Fruit fly (Drosophila melanogaster) whole organism, embryonic: ENCODE measurements around the gene CG14221.

Experiments
- Atf3 ChIP-seq: fragments of 200-800 bp; sonication (Bioruptor generic); optimal IDR thresholded peaks from 3 replicates; lab custom pipeline; 2016; ENCODE audit warnings: missing biosample characterization, missing genetic modification characterization
- BEAF-32 ChIP-seq: fragments of 200-800 bp; sonication (Bioruptor generic); optimal IDR thresholded peaks from 3 replicates; lab custom pipeline; 2017; ENCODE audit warnings: missing biosample characterization, missing genetic modification characterization, mild to moderate bottlenecking, moderate library complexity, missing genetic modification reagents
- Bdp1 ChIP-seq: fragments of 200-800 bp; sonication (Bioruptor generic); optimal IDR thresholded peaks from 3 replicates; lab custom pipeline; 2016; ENCODE audit warnings: missing biosample characterization, missing genetic modification characterization
- Bteb2 ChIP-seq: fragments of 200-800 bp; sonication (Bioruptor generic); optimal IDR thresholded peaks from 2 replicates; lab custom pipeline; 2016; ENCODE audit warnings: missing biosample characterization, missing genetic modification characterization
- CG10274 ChIP-seq: fragments of 200-800 bp; sonication (Bioruptor generic); optimal IDR thresholded peaks from 3 replicates; lab custom pipeline; 2017; ENCODE audit warnings: missing biosample characterization, mild to moderate bottlenecking, missing genetic modification characterization
- CG12104 ChIP-seq: fragments of 200-800 bp; sonication (Bioruptor generic); optimal IDR thresholded peaks from 3 replicates; lab custom pipeline; 2016; ENCODE audit warnings: missing biosample characterization, missing genetic modification characterization
- CG12155 ChIP-seq: fragments of 200-800 bp; sonication (Bioruptor generic); optimal IDR thresholded peaks from 3 replicates; lab custom pipeline; 2016; ENCODE audit warnings: missing biosample characterization, missing genetic modification characterization
- CG12769 ChIP-seq: fragments of 200-800 bp; sonication (Bioruptor generic); optimal IDR thresholded peaks from 2 replicates; lab custom pipeline; 2019; ENCODE audit warnings: missing biosample characterization, mild to moderate bottlenecking, missing genetic modification characterization, moderate library complexity
- CG13123 ChIP-seq: fragments of 200-800 bp; sonication (Bioruptor generic); optimal IDR thresholded peaks from 2 replicates; lab custom pipeline; 2016; ENCODE audit warnings: missing biosample characterization, missing genetic modification characterization
- CG13624 ChIP-seq: fragments of 200-800 bp; sonication (Bioruptor generic); optimal IDR thresholded peaks from 2 replicates; lab custom pipeline; 2016; ENCODE audit warnings: missing biosample characterization, missing genetic modification characterization
- CG15073 ChIP-seq: fragments of 200-800 bp; sonication (Bioruptor generic); optimal IDR thresholded peaks from 2 replicates; lab custom pipeline; 2016; ENCODE audit warnings: missing biosample characterization, missing genetic modification characterization
- CG15601 ChIP-seq: fragments of 200-800 bp; sonication (Bioruptor generic); optimal IDR thresholded peaks from 3 replicates; lab custom pipeline; 2019; ENCODE audit warnings: missing biosample characterization, mild to moderate bottlenecking, missing genetic modification characterization, moderate library complexity
- CG16813 ChIP-seq: fragments of 200-800 bp; sonication (Bioruptor generic); IDR thresholded peaks from 3 replicates; pipeline ENCODE4 v1.3.6; 2022; ENCODE audit warnings: missing biosample characterization, missing genetic modification characterization; ENCODE audit not compliant: partially characterized antibody
- CG17328 ChIP-seq: fragments of 200-800 bp; sonication (Bioruptor generic); IDR thresholded peaks from 2 replicates; pipeline ENCODE4 v1.3.6; 2022; ENCODE audit warnings: missing biosample characterization, missing genetic modification characterization
- CG2678 ChIP-seq: fragments of 200-800 bp; sonication (Bioruptor generic); optimal IDR thresholded peaks from 3 replicates; lab custom pipeline; 2019; ENCODE audit warnings: missing biosample characterization, mild to moderate bottlenecking, missing genetic modification characterization, moderate library complexity
- CG31224 ChIP-seq: fragments of 200-800 bp; sonication (Bioruptor generic); IDR thresholded peaks from 2 replicates; pipeline ENCODE4 v1.3.6; 2022; ENCODE audit warnings: missing biosample characterization, missing genetic modification characterization
- CG3163 ChIP-seq: fragments of 200-800 bp; sonication (Bioruptor generic); optimal IDR thresholded peaks from 3 replicates; lab custom pipeline; 2016; ENCODE audit warnings: missing biosample characterization, missing genetic modification characterization
- CG3407 ChIP-seq: fragments of 200-800 bp; sonication (Bioruptor generic); optimal IDR thresholded peaks from 2 replicates; lab custom pipeline; 2018; ENCODE audit warnings: missing biosample characterization, mild to moderate bottlenecking, missing genetic modification characterization
- CG3726 ChIP-seq: fragments of 200-800 bp; sonication (Bioruptor generic); IDR thresholded peaks from 3 replicates; pipeline ENCODE4, ENCODE4 v1.3.6; 2022; ENCODE audit warnings: missing biosample characterization, missing genetic modification characterization
- CG5953 ChIP-seq: fragments of 200-800 bp; sonication (Bioruptor generic); IDR thresholded peaks from 2 replicates; pipeline ENCODE4 v1.3.6; 2022; ENCODE audit warnings: missing biosample characterization, missing genetic modification characterization
- CG6791 ChIP-seq: fragments of 200-800 bp; sonication (Bioruptor generic); IDR thresholded peaks from 3 replicates; pipeline ENCODE4 v1.3.6; 2022; ENCODE audit warnings: missing biosample characterization, missing genetic modification characterization; ENCODE audit not compliant: partially characterized antibody
- CG7271 ChIP-seq: fragments of 200-800 bp; sonication (Bioruptor generic); optimal IDR thresholded peaks from 2 replicates; lab custom pipeline; 2018; ENCODE audit warnings: missing biosample characterization, mild to moderate bottlenecking, missing genetic modification characterization, moderate library complexity
- CG7928 ChIP-seq: fragments of 200-800 bp; sonication (Bioruptor generic); optimal IDR thresholded peaks from 2 replicates; lab custom pipeline; 2017; ENCODE audit warnings: missing biosample characterization, mild to moderate bottlenecking, missing genetic modification characterization
- E2f2 ChIP-seq: fragments of 200-800 bp; sonication (Bioruptor generic); IDR thresholded peaks from 2 replicates; pipeline ENCODE4 v1.3.6; 2022; ENCODE audit warnings: missing biosample characterization, missing genetic modification characterization
- Meics ChIP-seq: fragments of 200-800 bp; sonication (Bioruptor generic); optimal IDR thresholded peaks from 2 replicates; lab custom pipeline; 2017; ENCODE audit warnings: missing biosample characterization, mild to moderate bottlenecking, missing genetic modification characterization
- NfI ChIP-seq: fragments of 200-800 bp; sonication (Bioruptor generic); optimal IDR thresholded peaks from 3 replicates; lab custom pipeline; 2018; ENCODE audit warnings: missing biosample characterization, mild to moderate bottlenecking, missing genetic modification characterization, moderate library complexity
- Poxn ChIP-seq: fragments of 200-800 bp; sonication (Bioruptor generic); IDR thresholded peaks from 2 replicates; pipeline ENCODE4 v1.3.6; 2022; ENCODE audit warnings: missing biosample characterization, missing genetic modification characterization
- Rfx ChIP-seq: fragments of 200-800 bp; sonication (Bioruptor generic); IDR thresholded peaks from 2 replicates; pipeline ENCODE4 v1.3.6; 2022; ENCODE audit warnings: missing biosample characterization, missing genetic modification characterization
- Sry-β ChIP-seq: fragments of 200-800 bp; sonication (Bioruptor generic); optimal IDR thresholded peaks from 2 replicates; lab custom pipeline; 2018; ENCODE audit warnings: missing biosample characterization, mild to moderate bottlenecking, missing genetic modification characterization, moderate library complexity
- aop ChIP-seq: fragments of 200-800 bp; sonication (Bioruptor generic); IDR thresholded peaks from 2 replicates; pipeline ENCODE4 v1.3.6; 2022; ENCODE audit warnings: missing biosample characterization, missing genetic modification characterization
- ara ChIP-seq: fragments of 200-800 bp; sonication (Bioruptor generic); IDR thresholded peaks from 2 replicates; pipeline ENCODE4 v1.3.6; 2022; ENCODE audit warnings: missing biosample characterization, missing genetic modification characterization
- bowl ChIP-seq: fragments of 200-800 bp; sonication (Bioruptor generic); IDR thresholded peaks from 2 replicates; pipeline ENCODE4 v1.3.6; 2022; ENCODE audit warnings: missing biosample characterization, missing genetic modification characterization
- corto ChIP-seq: fragments of 200-800 bp; sonication (Bioruptor generic); optimal IDR thresholded peaks from 2 replicates; lab custom pipeline; 2016; ENCODE audit warnings: missing biosample characterization, mild to moderate bottlenecking, missing genetic modification characterization, moderate library complexity
- exex ChIP-seq: fragments of 200-800 bp; sonication (Bioruptor generic); optimal IDR thresholded peaks from 4 replicates; lab custom pipeline; 2018; ENCODE audit warnings: missing biosample characterization, mild to moderate bottlenecking, missing genetic modification characterization, moderate library complexity
- fd96Cb ChIP-seq: fragments of 200-800 bp; sonication (Bioruptor generic); optimal IDR thresholded peaks from 2 replicates; lab custom pipeline; 2018; ENCODE audit warnings: missing biosample characterization, mild to moderate bottlenecking, missing genetic modification characterization, moderate library complexity
- grn ChIP-seq: fragments of 200-800 bp; sonication (Bioruptor generic); optimal IDR thresholded peaks from 3 replicates; lab custom pipeline; 2017; ENCODE audit warnings: missing biosample characterization, missing genetic modification characterization
- hkb ChIP-seq, 2 experiments: fragments of 200-800 bp in 1 of 2; fragments of >200 bp in 1 of 2; sonication (Bioruptor generic) in 1 of 2; IDR thresholded peaks in 1 of 2; optimal IDR thresholded peaks in 1 of 2; 2 replicates each; pipeline versions ENCODE4 v1.3.6 to Lab custom; 2017 to 2022; ENCODE audit warnings: missing biosample characterization in 1 of 2, missing genetic modification characterization in 1 of 2
- inv ChIP-seq: fragments of 200-800 bp; sonication (Bioruptor generic); IDR thresholded peaks from 2 replicates; pipeline ENCODE4 v1.3.6; 2022; ENCODE audit warnings: missing biosample characterization, missing genetic modification characterization; ENCODE audit not compliant: partially characterized antibody
- mld ChIP-seq: fragments of 200-800 bp; sonication (Bioruptor generic); IDR thresholded peaks from 3 replicates; pipeline ENCODE4 v1.3.6; 2022; ENCODE audit warnings: missing biosample characterization, missing genetic modification characterization; ENCODE audit not compliant: partially characterized antibody
- nerfin-2 ChIP-seq: fragments of 200-800 bp; sonication (Bioruptor generic); IDR thresholded peaks from 2 replicates; pipeline ENCODE4 v1.3.6; 2022; ENCODE audit warnings: missing biosample characterization, missing genetic modification characterization; ENCODE audit not compliant: partially characterized antibody
- org-1 ChIP-seq: fragments of 200-800 bp; sonication (Bioruptor generic); optimal IDR thresholded peaks from 2 replicates; lab custom pipeline; 2017; ENCODE audit warnings: missing biosample characterization, missing genetic modification characterization
- pros ChIP-seq: fragments of 200-800 bp; sonication (Bioruptor generic); optimal IDR thresholded peaks from 3 replicates; lab custom pipeline; 2019; ENCODE audit warnings: missing biosample characterization, mild to moderate bottlenecking, missing genetic modification characterization, moderate library complexity
- salm ChIP-seq: fragments of 200-800 bp; sonication (Bioruptor generic); optimal IDR thresholded peaks from 2 replicates; lab custom pipeline; 2018; ENCODE audit warnings: missing biosample characterization, mild to moderate bottlenecking, missing genetic modification characterization
- sens ChIP-seq: fragments of 200-800 bp; sonication (Bioruptor generic); peaks from one replicate; lab custom pipeline; 2016; ENCODE audit warnings: missing biosample characterization, missing genetic modification characterization
- seq ChIP-seq: fragments of 200-800 bp; sonication (Bioruptor generic); IDR thresholded peaks from 2 replicates; pipeline ENCODE4 v1.3.6; 2022; ENCODE audit warnings: missing biosample characterization, missing genetic modification characterization
- so ChIP-seq: fragments of 200-800 bp; sonication (Bioruptor generic); IDR thresholded peaks from 3 replicates; pipeline ENCODE4 v1.3.6; 2022; ENCODE audit warnings: missing biosample characterization, missing genetic modification characterization
- stwl ChIP-seq: fragments of 200-800 bp; sonication (Bioruptor generic); optimal IDR thresholded peaks from 3 replicates; lab custom pipeline; 2018; ENCODE audit warnings: missing biosample characterization, mild to moderate bottlenecking, missing genetic modification characterization, moderate library complexity

The CG14221 gene

dm6 chrX:19611226-19611625 lies 9.8 kb downstream of the CG14221 start, which contains the start of the genes Shawn and Tyler:
Shawn (plus strand) TSS chrX:19611526.
Tyler (plus strand) TSS chrX:19611526.
- TF ChIP-seq sens, result peak; percentile 56
- no peak for TF ChIP-seq Bdp1 (GFP tag; lab: Kevin White, UChicago)
- 0 out of 2 replicates have a peak, but pooled peaks have one; percentile 17 for TF ChIP-seq ara

dm6 chrX:19608042-19608609 lies 12.9 kb downstream of the CG14221 start:
- no peak for TF ChIP-seq aop (GFP tag; lab: Robert Waterston, UW)
- no peak for TF ChIP-seq bowl (GFP tag; lab: Robert Waterston, UW)
- TF ChIP-seq CG17328 (GFP tag; lab: Robert Waterston, UW), result no peak
- peak; percentile 25 for TF ChIP-seq BEAF-32 (GFP tag; lab: Kevin White, UChicago)
- TF ChIP-seq corto, result no peak
- TF ChIP-seq CG12104, result no peak
- TF ChIP-seq exex (tag; lab: Kevin White, UChicago), result peak; percentile 62
- no peak for TF ChIP-seq Sry-β
- TF ChIP-seq CG2678 (tag; lab: Kevin White, UChicago), result peak; percentile 20
- TF ChIP-seq CG15601 (tag; lab: Kevin White, UChicago), result peak; percentile 56
- no peak for TF ChIP-seq fd96Cb (tag; lab: Kevin White, UChicago)
- no peak for TF ChIP-seq salm (tag; lab: Kevin White, UChicago)
- no peak for TF ChIP-seq Meics (GFP tag; lab: Kevin White, UChicago)
- TF ChIP-seq CG13624, result peak; percentile 31
- TF ChIP-seq CG5953 (GFP tag; lab: Robert Waterston, UW), result no peak
- no peak for TF ChIP-seq mld (GFP tag; lab: Robert Waterston, UW)
- no peak for TF ChIP-seq org-1 (GFP tag; lab: Kevin White, UChicago)
- TF ChIP-seq CG12155 (GFP tag; lab: Kevin White, UChicago), result no peak
- no peak for TF ChIP-seq Bteb2 (GFP tag; lab: Kevin White, UChicago)
- TF ChIP-seq NfI (GFP tag; lab: Kevin White, UChicago), result no peak
- TF ChIP-seq CG3407, result no peak
- peak; percentile 26 for TF ChIP-seq pros
- TF ChIP-seq CG13123 (GFP tag; lab: Kevin White, UChicago), result no peak
- peak; percentile 60 for TF ChIP-seq stwl (tag; lab: Kevin White, UChicago)
- no peak for TF ChIP-seq CG3163 (GFP tag; lab: Kevin White, UChicago)
- TF ChIP-seq Atf3 (GFP tag; lab: Kevin White, UChicago), result peak; percentile 32
- TF ChIP-seq CG16813 (GFP tag; lab: Robert Waterston, UW), result peak; percentile 55
- TF ChIP-seq inv (GFP tag; lab: Robert Waterston, UW), result 0 out of 2 replicates have a peak, but pooled peaks have one; percentile 17
- TF ChIP-seq hkb (optimal IDR thresholded peaks at IDR 0.05; lab: Kevin White, UChicago), result no peak
- no peak for TF ChIP-seq hkb (GFP tag; IDR thresholded peaks at IDR 0.05; lab: Robert Waterston, UW)
- TF ChIP-seq CG7928 (GFP tag; lab: Kevin White, UChicago), result no peak
- TF ChIP-seq CG15073, result no peak
- peak; percentile 80; the same call in 2 of the 3 replicates for TF ChIP-seq so
- TF ChIP-seq CG7271 (tag; lab: Kevin White, UChicago), result no peak
- no peak for TF ChIP-seq CG10274 (GFP tag; lab: Kevin White, UChicago)
- TF ChIP-seq seq (GFP tag; lab: Robert Waterston, UW), result no peak
- TF ChIP-seq CG6791 (GFP tag; lab: Robert Waterston, UW), result peak; percentile 72; the same call in 2 of the 3 replicates
- peak; percentile 43 for TF ChIP-seq grn (GFP tag; lab: Kevin White, UChicago)
- no peak for TF ChIP-seq Poxn (GFP tag; lab: Robert Waterston, UW)
- 0 out of 2 replicates have a peak, but pooled peaks have one; percentile 3 for TF ChIP-seq Rfx
- no peak for TF ChIP-seq CG31224 (GFP tag; lab: Robert Waterston, UW)
- TF ChIP-seq CG3726, result no peak
- TF ChIP-seq E2f2 (GFP tag; lab: Robert Waterston, UW), result peak; percentile 35; the same call in 1 of the 2 replicates
- peak; percentile 59 for TF ChIP-seq nerfin-2
- TF ChIP-seq CG12769, result peak; percentile 66
